Fruit fly (Drosophila melanogaster) Kc167 (cell line): ENCODE results near the gene beta4GalNAcTB.

Source experiments
- Myc ChIP-seq: fragments of >200 bp; optimal IDR thresholded peaks from 2 replicates; lab custom pipeline; 2017; ENCODE audit warnings: missing external identifiers
- Sin3A ChIP-seq: fragments of >200 bp; optimal IDR thresholded peaks from 2 replicates; lab custom pipeline; 2018; ENCODE audit warnings: missing external identifiers
- h ChIP-seq: fragments of >200 bp; optimal IDR thresholded peaks from 3 replicates; lab custom pipeline; 2018; ENCODE audit warnings: missing external identifiers
- insv ChIP-seq: fragments of >200 bp; optimal IDR thresholded peaks from 3 replicates; lab custom pipeline; 2018; ENCODE audit warnings: missing external identifiers
- psq ChIP-seq: fragments of >200 bp; optimal IDR thresholded peaks from 2 replicates; lab custom pipeline; 2017; ENCODE audit warnings: missing external identifiers
- ttk ChIP-seq: sonication (Bioruptor generic); optimal IDR thresholded peaks from 2 replicates; lab custom pipeline; 2017; ENCODE audit warnings: missing external identifiers

The beta4GalNAcTB gene

dm6 chr3R:29005622-29006018, 28.2 kb downstream of the beta4GalNAcTB start:
- TF ChIP-seq insv (lab: Kevin White, UChicago) (no peak), Sin3A (lab: Kevin White, UChicago) (no peak), h (lab: Kevin White, UChicago) (no peak), ttk (lab: Kevin White, UChicago) (no peak), psq (no peak)

dm6 chr3R:29004884-29005621, 28.8 kb downstream of the beta4GalNAcTB start:
- no peak for TF ChIP-seq ttk (lab: Kevin White, UChicago)
- TF ChIP-seq insv (lab: Kevin White, UChicago): no peak
- no peak for TF ChIP-seq h (lab: Kevin White, UChicago)
- no peak for TF ChIP-seq Sin3A (lab: Kevin White, UChicago)
- TF ChIP-seq Myc (lab: Kevin White, UChicago): no peak
- TF ChIP-seq psq: no peak

dm6 chr3R:29000001-29000400, 33.8 kb downstream of the beta4GalNAcTB start:
- TF ChIP-seq h (lab: Kevin White, UChicago): no peak
- TF ChIP-seq ttk (lab: Kevin White, UChicago): no peak
- TF ChIP-seq Myc (lab: Kevin White, UChicago): no peak
- TF ChIP-seq Sin3A (lab: Kevin White, UChicago): no peak
- no peak for TF ChIP-seq insv (lab: Kevin White, UChicago)
- TF ChIP-seq psq: no peak

dm6 chr3R:28998999-28999398, 34.8 kb downstream of the beta4GalNAcTB start:
- TF ChIP-seq psq (no peak), ttk (lab: Kevin White, UChicago) (no peak), insv (lab: Kevin White, UChicago) (no peak), Myc (lab: Kevin White, UChicago) (no peak), Sin3A (lab: Kevin White, UChicago) (no peak), h (lab: Kevin White, UChicago) (no peak)

dm6 chr3R:28990695-28991094, 43.1 kb downstream of the beta4GalNAcTB start:
- TF ChIP-seq Sin3A (lab: Kevin White, UChicago): no peak
- no peak for TF ChIP-seq Myc (lab: Kevin White, UChicago)
- TF ChIP-seq h (lab: Kevin White, UChicago): no peak
- no peak for TF ChIP-seq ttk (lab: Kevin White, UChicago)
- TF ChIP-seq psq: no peak
- TF ChIP-seq insv (lab: Kevin White, UChicago): no peak

- TF ChIP-seq psq: no peak
- no peak for TF ChIP-seq Myc (lab: Kevin White, UChicago)
- no peak for TF ChIP-seq insv (lab: Kevin White, UChicago)
- no peak for TF ChIP-seq h (lab: Kevin White, UChicago)
- no peak for TF ChIP-seq Sin3A (lab: Kevin White, UChicago)
- TF ChIP-seq ttk (lab: Kevin White, UChicago): no peak
These were observed 44.4 kb downstream of the beta4GalNAcTB start for dm6 chr3R:28989388-28989787.

dm6 chr3R:28987596-28988378, 46.0 kb downstream of the beta4GalNAcTB start:
- TF ChIP-seq ttk (lab: Kevin White, UChicago) (no peak), Sin3A (lab: Kevin White, UChicago) (no peak), h (lab: Kevin White, UChicago) (no peak), insv (lab: Kevin White, UChicago) (no peak), psq (no peak), Myc (lab: Kevin White, UChicago) (no peak)

dm6 chr3R:28985887-28986286, 47.9 kb downstream of the beta4GalNAcTB start:
- TF ChIP-seq h (lab: Kevin White, UChicago): no peak
- no peak for TF ChIP-seq Myc (lab: Kevin White, UChicago)
- TF ChIP-seq insv (lab: Kevin White, UChicago): no peak
- TF ChIP-seq Sin3A (lab: Kevin White, UChicago): no peak
- no peak for TF ChIP-seq ttk (lab: Kevin White, UChicago)
- TF ChIP-seq psq: no peak
